Fruit fly (Drosophila melanogaster) whole organism, embryonic: Measurements from ENCODE around the gene arx.
A peak's percentile ranks its signal among the peaks of the same experiment; 100 is the strongest.

Experiments
- Ada2b ChIP-seq: fragments of 200-800 bp; sonication (Bioruptor generic); IDR thresholded peaks from 2 replicates; pipeline ENCODE4 v1.3.6; 2022; ENCODE audit warnings: missing biosample characterization, missing genetic modification characterization
- CG10979 ChIP-seq: fragments of 200-800 bp; sonication (Bioruptor generic); optimal IDR thresholded peaks from 2 replicates; lab custom pipeline; 2018; ENCODE audit warnings: missing biosample characterization, mild to moderate bottlenecking, missing genetic modification characterization, moderate library complexity
- CG12155 ChIP-seq: fragments of 200-800 bp; sonication (Bioruptor generic); optimal IDR thresholded peaks from 3 replicates; lab custom pipeline; 2016; ENCODE audit warnings: missing biosample characterization, missing genetic modification characterization
- CG13287 ChIP-seq: fragments of 200-800 bp; sonication (Bioruptor generic); IDR thresholded peaks from 2 replicates; pipeline ENCODE4 v1.3.6; 2022; ENCODE audit warnings: missing biosample characterization, missing genetic modification characterization; ENCODE audit not compliant: partially characterized antibody
- CG13775 ChIP-seq: fragments of 200-800 bp; sonication (Bioruptor generic); optimal IDR thresholded peaks from 3 replicates; lab custom pipeline; 2017; ENCODE audit warnings: missing biosample characterization, mild to moderate bottlenecking, missing genetic modification characterization
- CG14050 ChIP-seq: fragments of 200-800 bp; sonication (Bioruptor generic); IDR thresholded peaks from 3 replicates; pipeline ENCODE4 v1.3.6; 2022; ENCODE audit warnings: missing biosample characterization, missing genetic modification characterization
- CG15696 ChIP-seq: fragments of 200-800 bp; sonication (Bioruptor generic); optimal IDR thresholded peaks from 2 replicates; lab custom pipeline; 2019; ENCODE audit warnings: missing biosample characterization, mild to moderate bottlenecking, missing genetic modification characterization, moderate library complexity
- CG17186 ChIP-seq: fragments of 200-800 bp; sonication (Bioruptor generic); optimal IDR thresholded peaks from 3 replicates; lab custom pipeline; 2017; ENCODE audit warnings: missing biosample characterization, missing genetic modification reagents, missing genetic modification characterization
- CG17359 ChIP-seq: fragments of 200-800 bp; sonication (Bioruptor generic); optimal IDR thresholded peaks from 3 replicates; lab custom pipeline; 2018; ENCODE audit warnings: missing biosample characterization, mild to moderate bottlenecking, missing genetic modification characterization, moderate library complexity
- CG17568 ChIP-seq: fragments of 200-800 bp; sonication (Bioruptor generic); optimal IDR thresholded peaks from 2 replicates; lab custom pipeline; 2018; ENCODE audit warnings: missing biosample characterization, mild to moderate bottlenecking, missing genetic modification characterization, moderate library complexity
- CG1792 ChIP-seq: fragments of 200-800 bp; sonication (Bioruptor generic); optimal IDR thresholded peaks from 2 replicates; lab custom pipeline; 2016; ENCODE audit warnings: missing biosample characterization, missing genetic modification characterization
- CG1832 ChIP-seq: fragments of 200-800 bp; sonication (Bioruptor generic); optimal IDR thresholded peaks from 2 replicates; lab custom pipeline; 2017; ENCODE audit warnings: missing biosample characterization, mild to moderate bottlenecking, missing genetic modification characterization, inconsistent platforms
- CG18619 ChIP-seq: fragments of 200-800 bp; sonication (Bioruptor generic); optimal IDR thresholded peaks from 3 replicates; lab custom pipeline; 2017; ENCODE audit warnings: missing biosample characterization, mild to moderate bottlenecking, missing genetic modification characterization
- CG2875 ChIP-seq: fragments of 200-800 bp; sonication (Bioruptor generic); optimal IDR thresholded peaks from 2 replicates; lab custom pipeline; 2017; ENCODE audit warnings: missing biosample characterization, mild to moderate bottlenecking, missing genetic modification characterization, missing genetic modification reagents
- CG3163 ChIP-seq: fragments of 200-800 bp; sonication (Bioruptor generic); optimal IDR thresholded peaks from 3 replicates; lab custom pipeline; 2016; ENCODE audit warnings: missing biosample characterization, missing genetic modification characterization
- CG5953 ChIP-seq: fragments of 200-800 bp; sonication (Bioruptor generic); IDR thresholded peaks from 2 replicates; pipeline ENCODE4 v1.3.6; 2022; ENCODE audit warnings: missing biosample characterization, missing genetic modification characterization
- CG6854 ChIP-seq: fragments of 200-800 bp; sonication (Bioruptor generic); optimal IDR thresholded peaks from 3 replicates; lab custom pipeline; 2017; ENCODE audit warnings: missing biosample characterization, mild to moderate bottlenecking, missing genetic modification characterization
- CG7271 ChIP-seq: fragments of 200-800 bp; sonication (Bioruptor generic); optimal IDR thresholded peaks from 2 replicates; lab custom pipeline; 2018; ENCODE audit warnings: missing biosample characterization, mild to moderate bottlenecking, missing genetic modification characterization, moderate library complexity
- CG7357 ChIP-seq: fragments of 200-800 bp; sonication (Bioruptor generic); IDR thresholded peaks from 3 replicates; pipeline ENCODE4 v1.3.6; 2022; ENCODE audit warnings: missing biosample characterization, missing genetic modification characterization
- CG7556 ChIP-seq: fragments of 200-800 bp; sonication (Bioruptor generic); optimal IDR thresholded peaks from 2 replicates; lab custom pipeline; 2017; ENCODE audit warnings: missing biosample characterization, mild to moderate bottlenecking, missing genetic modification characterization
- CG7786 ChIP-seq: fragments of 200-800 bp; sonication (Bioruptor generic); optimal IDR thresholded peaks from 2 replicates; lab custom pipeline; 2016; ENCODE audit warnings: missing biosample characterization, missing genetic modification characterization
- CG7928 ChIP-seq: fragments of 200-800 bp; sonication (Bioruptor generic); optimal IDR thresholded peaks from 2 replicates; lab custom pipeline; 2017; ENCODE audit warnings: missing biosample characterization, mild to moderate bottlenecking, missing genetic modification characterization
- CG8359 ChIP-seq: fragments of 200-800 bp; sonication (Bioruptor generic); optimal IDR thresholded peaks from 2 replicates; lab custom pipeline; 2017; ENCODE audit warnings: missing biosample characterization, mild to moderate bottlenecking, missing genetic modification characterization, borderline replicate concordance
- D ChIP-seq, 2 experiments: fragments of 200-800 bp in 1 of 2; fragments of >200 bp in 1 of 2; sonication (Bioruptor generic) in 1 of 2; optimal IDR thresholded peaks; 2 replicates in 1 of 2; 3 replicates in 1 of 2; lab custom pipeline; 2017; ENCODE audit warnings: mild to moderate bottlenecking in 1 of 2, missing biosample characterization in 1 of 2, missing genetic modification characterization in 1 of 2, missing genetic modification reagents in 1 of 2
- Dad ChIP-seq: fragments of 200-800 bp; sonication (Bioruptor generic); optimal IDR thresholded peaks from 3 replicates; lab custom pipeline; 2016; ENCODE audit warnings: missing biosample characterization, missing genetic modification characterization
- Hr78 ChIP-seq, 2 experiments: fragments of 200-800 bp in 1 of 2; fragments of >200 bp in 1 of 2; sonication (Bioruptor generic) in 1 of 2; optimal IDR thresholded peaks; 2 replicates each; lab custom pipeline; 2017 to 2019; ENCODE audit warnings: missing biosample characterization in 2 of 2, missing genetic modification characterization in 2 of 2, mild to moderate bottlenecking in 1 of 2, moderate library complexity in 1 of 2
- Max ChIP-seq: fragments of 200-800 bp; sonication (Bioruptor generic); optimal IDR thresholded peaks from 2 replicates; lab custom pipeline; 2016; ENCODE audit warnings: missing biosample characterization, mild to moderate bottlenecking, missing genetic modification characterization
- Nf-YC ChIP-seq: fragments of 200-800 bp; optimal IDR thresholded peaks from 3 replicates; lab custom pipeline; 2019; ENCODE audit warnings: missing biosample characterization, mild to moderate bottlenecking, missing genetic modification characterization, moderate library complexity
- Sin3A ChIP-seq: fragments of >200 bp; optimal IDR thresholded peaks from 2 replicates; lab custom pipeline; 2018
- Stat92E ChIP-seq, 3 experiments: fragments of >200 bp in 2 of 3; fragments of 200-800 bp in 1 of 3; sonication (Bioruptor generic) in 1 of 3; optimal IDR thresholded peaks; 2 replicates each; lab custom pipeline; 2017 to 2019; ENCODE audit warnings: missing biosample characterization in 3 of 3, missing genetic modification characterization in 3 of 3, mild to moderate bottlenecking in 1 of 3, moderate library complexity in 1 of 3
- abd-A ChIP-seq: fragments of 200-800 bp; sonication (Bioruptor generic); optimal IDR thresholded peaks from 3 replicates; lab custom pipeline; 2019; ENCODE audit warnings: missing biosample characterization, mild to moderate bottlenecking, missing genetic modification characterization, moderate library complexity
- bigmax ChIP-seq: fragments of 200-800 bp; sonication (Bioruptor generic); optimal IDR thresholded peaks from 2 replicates; lab custom pipeline; 2018; ENCODE audit warnings: missing biosample characterization, mild to moderate bottlenecking, missing genetic modification characterization
- bsh ChIP-seq, 2 experiments: fragments of 200-800 bp; sonication (Bioruptor generic); optimal IDR thresholded peaks; 2 replicates each; lab custom pipeline; 2017 to 2018; ENCODE audit warnings: mild to moderate bottlenecking in 2 of 2, missing biosample characterization in 2 of 2, missing genetic modification characterization in 2 of 2, moderate library complexity in 1 of 2
- cad ChIP-seq: fragments of >200 bp; optimal IDR thresholded peaks from 2 replicates; lab custom pipeline; 2017; ENCODE audit warnings: missing biosample characterization, missing genetic modification characterization
- cato ChIP-seq: fragments of 200-800 bp; sonication (Bioruptor generic); optimal IDR thresholded peaks from 2 replicates; lab custom pipeline; 2016; ENCODE audit warnings: missing biosample characterization, missing genetic modification characterization, borderline replicate concordance
- dmrt11E ChIP-seq: fragments of 200-800 bp; sonication (Bioruptor generic); optimal IDR thresholded peaks from 3 replicates; lab custom pipeline; 2018; ENCODE audit warnings: missing biosample characterization, mild to moderate bottlenecking, missing genetic modification characterization, moderate library complexity
- dysf ChIP-seq: fragments of 200-800 bp; sonication (Bioruptor generic); IDR thresholded peaks from 3 replicates; pipeline ENCODE4 v1.3.6; 2022; ENCODE audit warnings: missing biosample characterization, missing genetic modification characterization
- en ChIP-seq: fragments of 200-800 bp; sonication (Bioruptor generic); optimal IDR thresholded peaks from 2 replicates; lab custom pipeline; 2016; ENCODE audit warnings: missing biosample characterization, missing genetic modification characterization
- eyg ChIP-seq: fragments of 200-800 bp; sonication (Bioruptor generic); optimal IDR thresholded peaks from 3 replicates; lab custom pipeline; 2016; ENCODE audit warnings: missing biosample characterization, missing genetic modification characterization
- gce ChIP-seq: fragments of 200-800 bp; sonication (Bioruptor generic); IDR thresholded peaks from 3 replicates; pipeline ENCODE4 v1.3.6; 2022; ENCODE audit warnings: missing biosample characterization, missing genetic modification characterization
- gcm ChIP-seq: fragments of 200-800 bp; sonication (Bioruptor generic); optimal IDR thresholded peaks from 2 replicates; lab custom pipeline; 2019; ENCODE audit warnings: missing biosample characterization, mild to moderate bottlenecking, missing genetic modification characterization, moderate library complexity
- gem ChIP-seq: fragments of 200-800 bp; sonication (Bioruptor generic); optimal IDR thresholded peaks from 2 replicates; lab custom pipeline; 2019; ENCODE audit warnings: missing biosample characterization, mild to moderate bottlenecking, missing genetic modification characterization, moderate library complexity
- her ChIP-seq: fragments of 200-800 bp; sonication (Bioruptor generic); optimal IDR thresholded peaks from 2 replicates; lab custom pipeline; 2016; ENCODE audit warnings: missing biosample characterization, missing genetic modification characterization
- pan ChIP-seq, 4 experiments: fragments of >200 bp in 3 of 4; fragments of 200-800 bp in 1 of 4; sonication (Bioruptor generic) in 1 of 4; optimal IDR thresholded peaks in 3 of 4; IDR thresholded peaks in 1 of 4; 2 replicates each; pipeline versions ENCODE4 v1.3.6 to Lab custom; 2017 to 2022; ENCODE audit warnings: missing biosample characterization in 2 of 4, missing genetic modification characterization in 2 of 4, mixed read lengths in 1 of 4
- scrt ChIP-seq: fragments of 200-800 bp; sonication (Bioruptor generic); optimal IDR thresholded peaks from 2 replicates; lab custom pipeline; 2018; ENCODE audit warnings: missing biosample characterization, mild to moderate bottlenecking, missing genetic modification characterization, moderate library complexity
- sens-2 ChIP-seq: fragments of 200-800 bp; sonication (Bioruptor generic); IDR thresholded peaks from 2 replicates; pipeline ENCODE4 v1.3.6; 2022; ENCODE audit warnings: missing biosample characterization, missing genetic modification characterization
- ttk ChIP-seq: fragments of 200-800 bp; sonication (Bioruptor generic); IDR thresholded peaks from 2 replicates; pipeline ENCODE4 v2.1.2; 2022; ENCODE audit warnings: missing biosample characterization, missing genetic modification characterization
- vvl ChIP-seq: fragments of 200-800 bp; sonication (Bioruptor generic); IDR thresholded peaks from 2 replicates; pipeline ENCODE4 v1.3.6; 2022; ENCODE audit warnings: missing biosample characterization, missing genetic modification characterization

arx gene

dm6 chr3L:18898770-18899278 lies 2.5 kb downstream of the arx start, which contains the start of gene RpL26 (continued):
- TF ChIP-seq Dad (GFP tag; lab: Kevin White, UChicago) = peak; percentile 72
- TF ChIP-seq dysf (GFP tag; lab: Robert Waterston, UW) = peak; percentile 84; the same call in 2 of the 3 replicates
- peak; percentile 29 to 48 for TF ChIP-seq bsh (GFP tag; optimal IDR thresholded peaks at IDR 0.05; lab: Kevin White, UChicago)
- TF ChIP-seq Sin3A (lab: Kevin White, UChicago) = peak; percentile 95
- TF ChIP-seq CG8359 (GFP tag; lab: Kevin White, UChicago) = peak; percentile 24
- TF ChIP-seq CG12155 (GFP tag; lab: Kevin White, UChicago) = peak; percentile 77
- TF ChIP-seq CG2875 (GFP tag; lab: Kevin White, UChicago) = no peak
- TF ChIP-seq vvl (GFP tag; lab: Robert Waterston, UW) = peak; percentile 74; the same call in 1 of the 2 replicates
- TF ChIP-seq CG18619 (GFP tag; lab: Kevin White, UChicago) = peak; percentile 73
- TF ChIP-seq gce (GFP tag; lab: Robert Waterston, UW) = no peak; the same call in 2 of the 3 replicates
- TF ChIP-seq en = peak; percentile 54
- TF ChIP-seq CG3163 (GFP tag; lab: Kevin White, UChicago) = peak; percentile 72
- peak; percentile 73 for TF ChIP-seq Nf-YC (tag; lab: Kevin White, UChicago)
- peak; percentile 52 for TF ChIP-seq D (optimal IDR thresholded peaks at IDR 0.05; lab: Kevin White, UChicago)
- peak; percentile 17 for TF ChIP-seq D (GFP tag; optimal IDR thresholded peaks at IDR 0.05; lab: Kevin White, UChicago)
- TF ChIP-seq CG6854 (GFP tag; lab: Kevin White, UChicago) = peak; percentile 25
- TF ChIP-seq gcm = peak; percentile 42
- TF ChIP-seq CG14050 = peak; percentile 32; the same call in 2 of the 3 replicates
- no peak for TF ChIP-seq CG17568 (GFP tag; lab: Kevin White, UChicago)
- peak; percentile 36 for TF ChIP-seq CG7928
- peak; percentile 83 for TF ChIP-seq CG7786 (GFP tag; lab: Kevin White, UChicago)
- peak; percentile 72 for TF ChIP-seq CG15696 (tag; lab: Kevin White, UChicago)
- TF ChIP-seq abd-A (tag; lab: Kevin White, UChicago) = no peak
- peak; percentile 63 for TF ChIP-seq Max (GFP tag; lab: Kevin White, UChicago)
- TF ChIP-seq ttk (GFP tag; lab: Robert Waterston, UW) = peak; percentile 42; the same call in 1 of the 2 replicates
- TF ChIP-seq CG1792 (GFP tag; lab: Kevin White, UChicago) = peak; percentile 53
- TF ChIP-seq pan (optimal IDR thresholded peaks at IDR 0.05; lab: Kevin White, UChicago) = no peak
- peak in 1 of 2 experiments; percentile 52 for TF ChIP-seq pan (GFP tag; optimal IDR thresholded peaks at IDR 0.05 in 1 of 2, IDR thresholded peaks at IDR 0.05 in 1 of 2)
- peak; percentile 76 for TF ChIP-seq CG7357 (GFP tag; lab: Robert Waterston, UW)
- peak; percentile 20 for TF ChIP-seq eyg
- peak; percentile 61 for TF ChIP-seq cato
- TF ChIP-seq Stat92E (GFP tag; optimal IDR thresholded peaks at IDR 0.05; lab: Kevin White, UChicago) = peak in 1 of 3 experiments; percentile 81
- TF ChIP-seq CG17186 = peak; percentile 56
- TF ChIP-seq CG13775 (GFP tag; lab: Kevin White, UChicago) = peak; percentile 87
- peak; percentile 43 for TF ChIP-seq CG17359
- peak; percentile 46 for TF ChIP-seq CG10979 (tag; lab: Kevin White, UChicago)
- no peak for TF ChIP-seq Hr78 (GFP tag; optimal IDR thresholded peaks at IDR 0.05; lab: Kevin White, UChicago)
- peak; percentile 93 for TF ChIP-seq CG13287 (GFP tag; lab: Robert Waterston, UW)
- peak; percentile 73 for TF ChIP-seq dmrt11E (tag; lab: Kevin White, UChicago)
- TF ChIP-seq CG1832 (GFP tag; lab: Kevin White, UChicago) = no peak
- no peak for TF ChIP-seq CG5953 (GFP tag; lab: Robert Waterston, UW)
- peak; percentile 15 for TF ChIP-seq CG7271 (tag; lab: Kevin White, UChicago)
- no peak for TF ChIP-seq scrt
- TF ChIP-seq Ada2b (GFP tag; lab: Robert Waterston, UW) = 0 out of 2 replicates have a peak, but pooled peaks have one; percentile 19
- no peak for TF ChIP-seq sens-2 (GFP tag; lab: Robert Waterston, UW)
- peak; percentile 80 for TF ChIP-seq gem
- peak; percentile 52 for TF ChIP-seq CG7556 (GFP tag; lab: Kevin White, UChicago)
- TF ChIP-seq her (GFP tag; lab: Kevin White, UChicago) = peak; percentile 41
- TF ChIP-seq cad (GFP tag; lab: Kevin White, UChicago) = no peak
- TF ChIP-seq bigmax (GFP tag; lab: Kevin White, UChicago) = no peak
